Fruit fly (Drosophila melanogaster) whole organism, embryonic: ENCODE results near the gene Rrp45.

Source experiments
- CG12155 ChIP-seq: fragments of 200-800 bp; sonication (Bioruptor generic); optimal IDR thresholded peaks from 3 replicates; lab custom pipeline; 2016; ENCODE audit warnings: missing biosample characterization, missing genetic modification characterization
- CG14441 ChIP-seq: fragments of 200-800 bp; sonication (Bioruptor generic); IDR thresholded peaks from 2 replicates; pipeline ENCODE4 v1.3.6; 2022; ENCODE audit warnings: missing biosample characterization, missing genetic modification characterization
- CG17568 ChIP-seq: fragments of 200-800 bp; sonication (Bioruptor generic); optimal IDR thresholded peaks from 2 replicates; lab custom pipeline; 2018; ENCODE audit warnings: missing biosample characterization, mild to moderate bottlenecking, missing genetic modification characterization, moderate library complexity
- CG2199 ChIP-seq: fragments of 200-800 bp; sonication (Bioruptor generic); IDR thresholded peaks from 3 replicates; pipeline ENCODE4 v1.3.6; 2022; ENCODE audit warnings: missing biosample characterization, missing genetic modification characterization
- CG30431 ChIP-seq: fragments of 200-800 bp; sonication (Bioruptor generic); optimal IDR thresholded peaks from 2 replicates; lab custom pipeline; 2017; ENCODE audit warnings: missing biosample characterization, missing genetic modification characterization
- CG9876 ChIP-seq: fragments of 200-800 bp; sonication (Bioruptor generic); optimal IDR thresholded peaks from 2 replicates; lab custom pipeline; 2016; ENCODE audit warnings: missing biosample characterization, missing genetic modification characterization
- HmgD ChIP-seq: fragments of 200-800 bp; sonication (Bioruptor generic); optimal IDR thresholded peaks from 3 replicates; lab custom pipeline; 2016; ENCODE audit warnings: missing biosample characterization, missing genetic modification characterization
- Hr39 ChIP-seq: fragments of >200 bp; optimal IDR thresholded peaks from 2 replicates; lab custom pipeline; 2017
- Lim3 ChIP-seq: fragments of 200-800 bp; sonication (Bioruptor generic); IDR thresholded peaks from 2 replicates; pipeline ENCODE4 v1.3.6; 2022; ENCODE audit warnings: missing biosample characterization, missing genetic modification characterization
- ind ChIP-seq: fragments of 200-800 bp; sonication (Bioruptor generic); optimal IDR thresholded peaks from 3 replicates; lab custom pipeline; 2016; ENCODE audit warnings: missing biosample characterization, missing genetic modification characterization
- mld ChIP-seq: fragments of 200-800 bp; sonication (Bioruptor generic); IDR thresholded peaks from 3 replicates; pipeline ENCODE4 v1.3.6; 2022; ENCODE audit warnings: missing biosample characterization, missing genetic modification characterization; ENCODE audit not compliant: partially characterized antibody
- sens-2 ChIP-seq: fragments of 200-800 bp; sonication (Bioruptor generic); IDR thresholded peaks from 2 replicates; pipeline ENCODE4 v1.3.6; 2022; ENCODE audit warnings: missing biosample characterization, missing genetic modification characterization

dm6 chrX:16836091-16836799, 45.2 kb upstream of the Rrp45 start:
- TF ChIP-seq sens-2 (GFP tag; lab: Robert Waterston, UW) (no peak), CG9876 (GFP tag; lab: Kevin White, UChicago) (no peak), mld (no peak), CG12155 (no peak), HmgD (GFP tag; lab: Kevin White, UChicago) (no peak), CG30431 (no peak), ind (GFP tag; lab: Kevin White, UChicago) (no peak), CG14441 (GFP tag; lab: Robert Waterston, UW) (no peak), Lim3 (GFP tag; lab: Robert Waterston, UW) (no peak), CG2199 (GFP tag; lab: Robert Waterston, UW) (no peak), CG17568 (no peak), Hr39 (lab: Kevin White, UChicago) (no peak)
